Worm (Caenorhabditis elegans) whole organism, mixed stage, embryonic: Measurements from ENCODE around the gene C09E7.11.

Experiments
- M03D4.4 ChIP-seq: sonication (generic microtip); optimal IDR thresholded peaks from 2 replicates; lab custom pipeline; 2017; ENCODE audit warnings: mild to moderate bottlenecking, missing genetic modification characterization, missing compliant biosample characterization
- ceh-39 ChIP-seq: fragments of 150-350 bp; optimal IDR thresholded peaks from 2 replicates; lab custom pipeline; 2014; ENCODE audit warnings: missing biosample characterization, missing genetic modification characterization
- elt-1 ChIP-seq: sonication (generic microtip); optimal IDR thresholded peaks from 2 replicates; lab custom pipeline; 2017; ENCODE audit warnings: missing genetic modification characterization, mild to moderate bottlenecking, missing compliant biosample characterization, antibody characterized with exemption, moderate library complexity, borderline replicate concordance; ENCODE audit not compliant: insufficient read depth
- elt-3 ChIP-seq: fragments of 150-350 bp; optimal IDR thresholded peaks from 2 replicates; lab custom pipeline; 2014; ENCODE audit warnings: missing biosample characterization, missing genetic modification characterization
- nhr-12 ChIP-seq: fragments of 150-350 bp; optimal IDR thresholded peaks from 2 replicates; lab custom pipeline; 2014; ENCODE audit warnings: missing biosample characterization, missing genetic modification characterization
- nhr-237 ChIP-seq: fragments of 150-350 bp; optimal IDR thresholded peaks from 2 replicates; lab custom pipeline; 2014; ENCODE audit warnings: missing biosample characterization, missing genetic modification characterization
- sem-2 ChIP-seq: fragments of 200-800 bp; sonication (Bioruptor generic); optimal IDR thresholded peaks from 2 replicates; lab custom pipeline; 2018; ENCODE audit warnings: mild to moderate bottlenecking, missing genetic modification characterization, missing compliant biosample characterization
- snpc-4 ChIP-seq: fragments of 150-350 bp; optimal IDR thresholded peaks from 2 replicates; lab custom pipeline; 2014; ENCODE audit warnings: missing biosample characterization, missing genetic modification characterization
- zip-8 ChIP-seq: fragments of 150-350 bp; optimal IDR thresholded peaks from 2 replicates; lab custom pipeline; 2014; ENCODE audit warnings: missing biosample characterization, missing genetic modification characterization
- ztf-11 ChIP-seq: fragments of 150-350 bp; optimal IDR thresholded peaks from 2 replicates; lab custom pipeline; 2014; ENCODE audit warnings: missing biosample characterization, missing genetic modification characterization

- TF ChIP-seq elt-3: no peak
- TF ChIP-seq ztf-11: no peak
- TF ChIP-seq elt-1: no peak
- no peak for TF ChIP-seq zip-8 (tag; lab: Kevin White, UChicago)
- no peak for TF ChIP-seq snpc-4 (tag; lab: Kevin White, UChicago)
- no peak for TF ChIP-seq nhr-12
- no peak for TF ChIP-seq sem-2 (GFP tag; lab: Kevin White, UChicago)
- no peak for TF ChIP-seq nhr-237 (tag; lab: Kevin White, UChicago)
- no peak for TF ChIP-seq ceh-39 (tag; lab: Kevin White, UChicago)
- no peak for TF ChIP-seq M03D4.4 (tag; lab: Kevin White, UChicago)
These were observed 22.9 kb upstream of the C09E7.11 start for ce11 chrIII:6508327-6508726.
